Worm (Caenorhabditis elegans) whole organism, L4/young adult: ENCODE data around the gene cpg-7.
"Not testable (repeated sequence)": the region's sequence is repeated elsewhere in the genome, so short reads cannot be mapped to it uniquely, and the experiment has no call there.

Source experiments
- W03F9.2 ChIP-seq: fragments of 150-350 bp; optimal IDR thresholded peaks from 2 replicates; lab custom pipeline; 2014; ENCODE audit warnings: missing biosample characterization, missing genetic modification characterization
- dao-5 ChIP-seq: sonication (generic microtip); optimal IDR thresholded peaks from 2 replicates; lab custom pipeline; 2016; ENCODE audit warnings: missing genotype, missing genetic modification characterization, moderate library complexity, missing compliant biosample characterization
- him-1 ChIP-seq: sonication (generic microtip); optimal IDR thresholded peaks from 2 replicates; lab custom pipeline; 2016; ENCODE audit warnings: missing genotype, missing genetic modification reagents, missing genetic modification characterization, missing compliant biosample characterization

DNA sequence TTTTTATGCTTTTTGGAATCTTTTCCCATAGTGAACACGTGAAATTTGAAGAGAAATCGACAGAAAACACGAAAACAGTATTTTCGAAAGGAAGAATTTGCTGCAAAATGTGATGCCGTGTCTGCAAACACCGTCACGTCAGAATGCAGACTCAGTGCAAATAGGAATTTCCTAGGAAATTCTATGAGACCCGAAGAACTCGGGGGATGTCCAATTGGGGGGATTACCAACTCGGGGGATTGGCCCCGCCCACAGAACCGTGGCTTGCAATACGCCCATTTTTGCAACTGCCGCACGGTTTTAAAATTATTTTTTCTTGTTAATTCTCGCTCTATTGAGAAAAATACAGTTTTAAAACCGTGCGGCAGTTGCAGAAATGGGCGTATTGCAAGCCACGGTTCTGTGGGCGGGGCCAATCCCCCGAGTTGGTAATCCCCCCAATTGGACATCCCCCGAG is 33.1 kb upstream of the cpg-7 start, which contains the start of gene cacn-1:
- not testable (repeated sequence) for TF ChIP-seq him-1; dao-5 (tag; lab: Kevin White, UChicago); W03F9.2 (tag; lab: Kevin White, UChicago)
